Fruit fly (Drosophila melanogaster) whole organism, embryonic: Measurements from ENCODE around the gene CG6689.
A peak's percentile ranks its signal among the peaks of the same experiment; 100 is the strongest.

ENCODE experiments used
- Antp ChIP-seq: fragments of 200-800 bp; sonication (Bioruptor generic); optimal IDR thresholded peaks from 3 replicates; lab custom pipeline; 2016; ENCODE audit warnings: missing biosample characterization, missing genetic modification characterization
- Atf-2 ChIP-seq: fragments of 200-800 bp; sonication (Bioruptor generic); optimal IDR thresholded peaks from 2 replicates; lab custom pipeline; 2016; ENCODE audit warnings: missing biosample characterization, missing genetic modification characterization
- Awh ChIP-seq: fragments of 200-800 bp; sonication (Bioruptor generic); IDR thresholded peaks from 2 replicates; pipeline ENCODE4, ENCODE4 v1.3.6; 2022; ENCODE audit warnings: missing biosample characterization, missing genetic modification characterization
- BtbVII ChIP-seq: fragments of 200-800 bp; sonication (Bioruptor generic); optimal IDR thresholded peaks from 3 replicates; lab custom pipeline; 2017; ENCODE audit warnings: missing biosample characterization, mild to moderate bottlenecking, missing genetic modification characterization
- CG10959 ChIP-seq: fragments of 200-800 bp; sonication (Bioruptor generic); IDR thresholded peaks from 2 replicates; pipeline ENCODE4 v1.3.6; 2022; ENCODE audit warnings: missing biosample characterization, missing genetic modification characterization
- CG11695 ChIP-seq: fragments of 200-800 bp; sonication (Bioruptor generic); IDR thresholded peaks from 3 replicates; pipeline ENCODE4 v1.3.6; 2022; ENCODE audit warnings: missing biosample characterization, missing genetic modification characterization
- CG12219 ChIP-seq: fragments of 200-800 bp; sonication (Bioruptor generic); optimal IDR thresholded peaks from 3 replicates; lab custom pipeline; 2018; ENCODE audit warnings: missing biosample characterization, mild to moderate bottlenecking, missing genetic modification characterization
- CG12744 ChIP-seq: fragments of 200-800 bp; sonication (Bioruptor generic); optimal IDR thresholded peaks from 2 replicates; lab custom pipeline; 2016; ENCODE audit warnings: missing biosample characterization, missing genetic modification characterization
- CG13287 ChIP-seq: fragments of 200-800 bp; sonication (Bioruptor generic); IDR thresholded peaks from 2 replicates; pipeline ENCODE4 v1.3.6; 2022; ENCODE audit warnings: missing biosample characterization, missing genetic modification characterization; ENCODE audit not compliant: partially characterized antibody
- CG15011 ChIP-seq: fragments of 200-800 bp; sonication (Bioruptor generic); optimal IDR thresholded peaks from 3 replicates; lab custom pipeline; 2018; ENCODE audit warnings: missing biosample characterization, mild to moderate bottlenecking, missing genetic modification characterization
- CG1647 ChIP-seq: fragments of 200-800 bp; sonication (Bioruptor generic); optimal IDR thresholded peaks from 3 replicates; lab custom pipeline; 2016; ENCODE audit warnings: missing biosample characterization, missing genetic modification characterization
- CG17385 ChIP-seq: fragments of 200-800 bp; sonication (Bioruptor generic); optimal IDR thresholded peaks from 3 replicates; lab custom pipeline; 2018; ENCODE audit warnings: missing biosample characterization, mild to moderate bottlenecking, missing genetic modification characterization
- CG1792 ChIP-seq: fragments of 200-800 bp; sonication (Bioruptor generic); optimal IDR thresholded peaks from 2 replicates; lab custom pipeline; 2016; ENCODE audit warnings: missing biosample characterization, missing genetic modification characterization
- CG18262 ChIP-seq: fragments of 200-800 bp; optimal IDR thresholded peaks from 3 replicates; lab custom pipeline; 2019; ENCODE audit warnings: missing biosample characterization, mild to moderate bottlenecking, missing genetic modification characterization, moderate library complexity
- CG31441 ChIP-seq: fragments of 200-800 bp; sonication (Bioruptor generic); IDR thresholded peaks from 2 replicates; pipeline ENCODE4 v1.3.6; 2022; ENCODE audit warnings: missing biosample characterization, missing genetic modification characterization
- CG43689 ChIP-seq: fragments of 200-800 bp; sonication (Bioruptor generic); IDR thresholded peaks from 2 replicates; pipeline ENCODE4 v1.3.6; 2022; ENCODE audit warnings: missing biosample characterization, missing genetic modification characterization
- CG6683 ChIP-seq: fragments of 200-800 bp; sonication (Bioruptor generic); optimal IDR thresholded peaks from 2 replicates; lab custom pipeline; 2017; ENCODE audit warnings: missing biosample characterization, mild to moderate bottlenecking, missing genetic modification characterization, missing genetic modification reagents
- CG6689 ChIP-seq: fragments of 200-800 bp; sonication (Bioruptor generic); IDR thresholded peaks from 2 replicates; pipeline ENCODE4 v1.3.6; 2022; ENCODE audit warnings: missing biosample characterization, missing genetic modification characterization
- CG7372 ChIP-seq: fragments of 200-800 bp; sonication (Bioruptor generic); IDR thresholded peaks from 2 replicates; pipeline ENCODE4 v1.3.6; 2022; ENCODE audit warnings: missing biosample characterization, missing genetic modification characterization
- CG7745 ChIP-seq: fragments of 200-800 bp; sonication (Bioruptor generic); optimal IDR thresholded peaks from 2 replicates; lab custom pipeline; 2018; ENCODE audit warnings: missing biosample characterization, mild to moderate bottlenecking, missing genetic modification characterization, moderate library complexity
- CG9727 ChIP-seq: fragments of 200-800 bp; sonication (Bioruptor generic); optimal IDR thresholded peaks from 3 replicates; lab custom pipeline; 2017; ENCODE audit warnings: missing biosample characterization, mild to moderate bottlenecking, missing genetic modification characterization
- CG9797 ChIP-seq: fragments of 200-800 bp; sonication (Bioruptor generic); optimal IDR thresholded peaks from 3 replicates; lab custom pipeline; 2018; ENCODE audit warnings: missing biosample characterization, mild to moderate bottlenecking, missing genetic modification characterization
- Dad ChIP-seq: fragments of 200-800 bp; sonication (Bioruptor generic); optimal IDR thresholded peaks from 3 replicates; lab custom pipeline; 2016; ENCODE audit warnings: missing biosample characterization, missing genetic modification characterization
- Dbx ChIP-seq: fragments of 200-800 bp; sonication (Bioruptor generic); IDR thresholded peaks from 3 replicates; pipeline ENCODE4 v1.3.6; 2022; ENCODE audit warnings: missing biosample characterization, missing genetic modification characterization
- Doc2 ChIP-seq: fragments of 200-800 bp; sonication (Bioruptor generic); IDR thresholded peaks from 2 replicates; pipeline ENCODE4 v1.3.6; 2022; ENCODE audit warnings: missing biosample characterization, missing genetic modification characterization
- Gug ChIP-seq: fragments of 200-800 bp; sonication (Bioruptor generic); IDR thresholded peaks from 4 replicates; pipeline ENCODE4 v1.3.6; 2022; ENCODE audit warnings: missing biosample characterization, missing genetic modification characterization
- Hmx ChIP-seq: fragments of 200-800 bp; sonication (Bioruptor generic); optimal IDR thresholded peaks from 2 replicates; lab custom pipeline; 2016; ENCODE audit warnings: missing biosample characterization, missing genetic modification characterization
- Med ChIP-seq: fragments of 200-800 bp; sonication (Bioruptor generic); peaks from one replicate; lab custom pipeline; 2016; ENCODE audit warnings: missing biosample characterization, missing genetic modification characterization, mild to moderate bottlenecking, inconsistent platforms, moderate library complexity
- Nf-YC ChIP-seq: fragments of 200-800 bp; optimal IDR thresholded peaks from 3 replicates; lab custom pipeline; 2019; ENCODE audit warnings: missing biosample characterization, mild to moderate bottlenecking, missing genetic modification characterization, moderate library complexity
- YL-1 ChIP-seq: fragments of 200-800 bp; sonication (Bioruptor generic); optimal IDR thresholded peaks from 3 replicates; lab custom pipeline; 2017; ENCODE audit warnings: missing biosample characterization, mild to moderate bottlenecking, missing genetic modification characterization
- ac ChIP-seq: fragments of 200-800 bp; sonication (Bioruptor generic); optimal IDR thresholded peaks from 3 replicates; lab custom pipeline; 2017; ENCODE audit warnings: missing biosample characterization, mild to moderate bottlenecking, missing genetic modification characterization
- ap ChIP-seq: fragments of 200-800 bp; sonication (Bioruptor generic); IDR thresholded peaks from 2 replicates; pipeline ENCODE4 v1.3.6; 2022; ENCODE audit warnings: missing biosample characterization, missing genetic modification characterization
- ase ChIP-seq: fragments of 200-800 bp; sonication (Bioruptor generic); IDR thresholded peaks from 3 replicates; pipeline ENCODE4 v1.3.6; 2022; ENCODE audit warnings: missing biosample characterization, missing genetic modification characterization
- br ChIP-seq: fragments of >200 bp; optimal IDR thresholded peaks from 2 replicates; lab custom pipeline; 2017
- bsh ChIP-seq, 2 experiments: fragments of 200-800 bp; sonication (Bioruptor generic); optimal IDR thresholded peaks; 2 replicates each; lab custom pipeline; 2017 to 2018; ENCODE audit warnings: mild to moderate bottlenecking in 2 of 2, missing biosample characterization in 2 of 2, missing genetic modification characterization in 2 of 2, moderate library complexity in 1 of 2
- da ChIP-seq: fragments of 200-800 bp; sonication (Bioruptor generic); optimal IDR thresholded peaks from 2 replicates; lab custom pipeline; 2016; ENCODE audit warnings: missing biosample characterization, missing genetic modification characterization
- disco-r ChIP-seq: fragments of 200-800 bp; sonication (Bioruptor generic); optimal IDR thresholded peaks from 2 replicates; lab custom pipeline; 2016; ENCODE audit warnings: missing biosample characterization, missing genetic modification characterization
- eyg ChIP-seq: fragments of 200-800 bp; sonication (Bioruptor generic); optimal IDR thresholded peaks from 3 replicates; lab custom pipeline; 2016; ENCODE audit warnings: missing biosample characterization, missing genetic modification characterization
- fd96Cb ChIP-seq: fragments of 200-800 bp; sonication (Bioruptor generic); optimal IDR thresholded peaks from 2 replicates; lab custom pipeline; 2018; ENCODE audit warnings: missing biosample characterization, mild to moderate bottlenecking, missing genetic modification characterization, moderate library complexity
- h ChIP-seq: fragments of >200 bp; optimal IDR thresholded peaks from 2 replicates; lab custom pipeline; 2017
- nmo ChIP-seq: fragments of 200-800 bp; sonication (Bioruptor generic); optimal IDR thresholded peaks from 2 replicates; lab custom pipeline; 2018; ENCODE audit warnings: missing biosample characterization, mild to moderate bottlenecking, missing genetic modification characterization, moderate library complexity
- nom ChIP-seq: fragments of 200-800 bp; sonication (Bioruptor generic); optimal IDR thresholded peaks from 2 replicates; lab custom pipeline; 2017; ENCODE audit warnings: missing biosample characterization, missing genetic modification characterization, mild to moderate bottlenecking, moderate library complexity, missing genetic modification reagents
- oc ChIP-seq: fragments of 200-800 bp; sonication (Bioruptor generic); optimal IDR thresholded peaks from 2 replicates; lab custom pipeline; 2018; ENCODE audit warnings: missing biosample characterization, mild to moderate bottlenecking, missing genetic modification characterization, moderate library complexity
- peb ChIP-seq: fragments of 200-800 bp; sonication (Bioruptor generic); IDR thresholded peaks from 2 replicates; pipeline ENCODE4 v1.3.6; 2022; ENCODE audit warnings: missing biosample characterization, missing genetic modification characterization
- pros ChIP-seq: fragments of 200-800 bp; sonication (Bioruptor generic); optimal IDR thresholded peaks from 3 replicates; lab custom pipeline; 2019; ENCODE audit warnings: missing biosample characterization, mild to moderate bottlenecking, missing genetic modification characterization, moderate library complexity
- sim ChIP-seq: fragments of 200-800 bp; sonication (Bioruptor generic); IDR thresholded peaks from 2 replicates; pipeline ENCODE4 v1.3.6; 2022; ENCODE audit warnings: missing biosample characterization, missing genetic modification characterization
- ssp ChIP-seq: fragments of 200-800 bp; sonication (Bioruptor generic); IDR thresholded peaks from 2 replicates; pipeline ENCODE4 v1.3.6; 2022; ENCODE audit warnings: missing biosample characterization, missing genetic modification characterization
- tin ChIP-seq: fragments of 200-800 bp; sonication (Bioruptor generic); optimal IDR thresholded peaks from 3 replicates; lab custom pipeline; 2016; ENCODE audit warnings: missing biosample characterization, missing genetic modification characterization
- trem ChIP-seq: fragments of 200-800 bp; optimal IDR thresholded peaks from 3 replicates; lab custom pipeline; 2019; ENCODE audit warnings: missing biosample characterization, mild to moderate bottlenecking, missing genetic modification characterization, moderate library complexity
- tx ChIP-seq: fragments of 200-800 bp; sonication (Bioruptor generic); optimal IDR thresholded peaks from 2 replicates; lab custom pipeline; 2016; ENCODE audit warnings: missing biosample characterization, missing genetic modification characterization
- zen ChIP-seq: fragments of 200-800 bp; sonication (Bioruptor generic); optimal IDR thresholded peaks from 3 replicates; lab custom pipeline; 2018; ENCODE audit warnings: missing biosample characterization, mild to moderate bottlenecking, missing genetic modification characterization, moderate library complexity
- zf30C ChIP-seq: fragments of 200-800 bp; sonication (Bioruptor generic); optimal IDR thresholded peaks from 3 replicates; lab custom pipeline; 2018; ENCODE audit warnings: missing biosample characterization, mild to moderate bottlenecking, missing genetic modification characterization

CG6689 gene

DNA sequence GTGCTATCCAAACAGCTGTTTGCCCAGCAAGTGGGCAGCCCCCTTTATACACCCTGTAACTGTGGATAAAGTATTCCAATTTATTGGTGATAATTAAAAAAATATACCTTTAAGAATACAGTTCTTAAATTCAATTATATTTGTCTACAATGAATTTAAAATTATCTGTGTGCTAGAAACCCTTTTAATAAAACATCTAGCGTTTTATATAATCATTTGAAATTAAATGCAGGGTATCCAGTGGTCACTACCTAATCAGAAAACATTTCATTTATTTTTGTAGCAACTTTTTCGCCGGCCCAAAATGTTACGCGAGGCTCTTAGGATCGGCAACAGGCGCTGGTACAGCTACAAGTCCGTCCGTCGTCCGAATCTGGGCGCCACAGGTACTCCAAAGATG is 6.6 kb upstream of the CG6689 start, which contains the start of gene CG17726 (continued):
- peak; percentile 95 for TF ChIP-seq tin (GFP tag; lab: Kevin White, UChicago)
- peak; percentile 98 for TF ChIP-seq CG31441 (GFP tag; lab: Robert Waterston, UW)
- peak; percentile 80 for TF ChIP-seq Antp (GFP tag; lab: Kevin White, UChicago)
- peak; percentile 84 for TF ChIP-seq Dad (GFP tag; lab: Kevin White, UChicago)
- TF ChIP-seq CG9727 (GFP tag; lab: Kevin White, UChicago) = peak; percentile 97
- peak; percentile 86 for TF ChIP-seq tx (GFP tag; lab: Kevin White, UChicago)
- TF ChIP-seq ssp (GFP tag; lab: Robert Waterston, UW) = peak; percentile 93
- TF ChIP-seq zen (tag; lab: Kevin White, UChicago) = peak; percentile 98
- peak; percentile 98 for TF ChIP-seq CG18262 (tag; lab: Kevin White, UChicago)
- peak; percentile 66 for TF ChIP-seq eyg (GFP tag; lab: Kevin White, UChicago)
- peak; percentile 99 for TF ChIP-seq ap (GFP tag; lab: Robert Waterston, UW)
- peak; percentile 87 for TF ChIP-seq CG6683 (GFP tag; lab: Kevin White, UChicago)
- peak; percentile 99 for TF ChIP-seq trem (tag; lab: Kevin White, UChicago)
- TF ChIP-seq zf30C (GFP tag; lab: Kevin White, UChicago) = no peak
- no peak for TF ChIP-seq h (lab: Kevin White, UChicago)
- TF ChIP-seq CG6689 (GFP tag; lab: Robert Waterston, UW) = peak; percentile 99
- peak; percentile 97 for TF ChIP-seq fd96Cb
- peak; percentile 97 for TF ChIP-seq CG7372 (GFP tag; lab: Robert Waterston, UW)
- peak; percentile 96 for TF ChIP-seq peb (GFP tag; lab: Robert Waterston, UW)
- peak; percentile 94 for TF ChIP-seq BtbVII (GFP tag; lab: Kevin White, UChicago)
- peak; percentile 98 for TF ChIP-seq CG11695 (GFP tag; lab: Robert Waterston, UW)
- peak; percentile 88 for TF ChIP-seq da (GFP tag; lab: Kevin White, UChicago)
- peak; percentile 62 to 99 for TF ChIP-seq bsh (GFP tag; optimal IDR thresholded peaks at IDR 0.05; lab: Kevin White, UChicago)
- TF ChIP-seq oc (tag; lab: Kevin White, UChicago) = peak; percentile 98
- TF ChIP-seq CG7745 = peak; percentile 92
- peak; percentile 12 for TF ChIP-seq CG9797
- TF ChIP-seq sim = peak; percentile 97
- TF ChIP-seq br = no peak
- peak; percentile 89 for TF ChIP-seq Doc2 (GFP tag; lab: Robert Waterston, UW)
- TF ChIP-seq CG12744 (GFP tag; lab: Kevin White, UChicago) = peak; percentile 92
- TF ChIP-seq CG15011 (GFP tag; lab: Kevin White, UChicago) = no peak
- TF ChIP-seq CG1647 (GFP tag; lab: Kevin White, UChicago) = peak; percentile 80
- peak; percentile 79 for TF ChIP-seq Nf-YC
- TF ChIP-seq Dbx (GFP tag; lab: Robert Waterston, UW) = peak; percentile 98
- peak; percentile 96 for TF ChIP-seq CG17385
- TF ChIP-seq Gug = peak; percentile 79; the same call in 3 of the 4 replicates
- peak; percentile 84 for TF ChIP-seq Hmx (GFP tag; lab: Kevin White, UChicago)
- TF ChIP-seq CG1792 (GFP tag; lab: Kevin White, UChicago) = peak; percentile 62
- TF ChIP-seq ase = peak; percentile 98
- TF ChIP-seq disco-r (GFP tag; lab: Kevin White, UChicago) = peak; percentile 85
- peak; percentile 56; the same call in 1 of the 2 replicates for TF ChIP-seq CG13287 (GFP tag; lab: Robert Waterston, UW)
- peak; percentile 97 for TF ChIP-seq Med (GFP tag; lab: Kevin White, UChicago)
- TF ChIP-seq YL-1 (GFP tag; lab: Kevin White, UChicago) = peak; percentile 95
- peak; percentile 99 for TF ChIP-seq Awh (GFP tag; lab: Robert Waterston, UW)
- TF ChIP-seq CG12219 = peak; percentile 95
- peak; percentile 99 for TF ChIP-seq nmo
- TF ChIP-seq nom (GFP tag; lab: Kevin White, UChicago) = peak; percentile 93
- TF ChIP-seq Atf-2 (GFP tag; lab: Kevin White, UChicago) = peak; percentile 91
- peak; percentile 96 for TF ChIP-seq CG10959
- peak; percentile 38 for TF ChIP-seq pros
- TF ChIP-seq CG43689 (GFP tag; lab: Robert Waterston, UW) = peak; percentile 97
- TF ChIP-seq ac (GFP tag; lab: Kevin White, UChicago) = peak; percentile 92
